Worm (Caenorhabditis elegans): ENCODE results near the gene lips-12.

lips-12 gene

ce11 chrII:1141720-1142574, 27.9 kb upstream of the lips-12 start:
- no peak for TF ChIP-seq tbx-11 (GFP tag; IDR thresholded peaks at IDR 0.05)
- TF ChIP-seq B0310.2 (tag; optimal IDR thresholded peaks at IDR 0.05), result no peak
- no peak for TF ChIP-seq ama-1 (optimal IDR thresholded peaks at IDR 0.05)
- no peak for TF ChIP-seq hmbx-1 (tag; optimal IDR thresholded peaks at IDR 0.05)
- no peak for TF ChIP-seq hnd-1 (tag; optimal IDR thresholded peaks at IDR 0.05)
- no peak for TF ChIP-seq flt-1 (GFP tag; IDR thresholded peaks at IDR 0.05)
- TF ChIP-seq scrt-1 (GFP tag; IDR thresholded peaks at IDR 0.05), result no peak
- TF ChIP-seq sea-1 (GFP tag; conservative IDR thresholded peaks at IDR 0.05), result no peak
- TF ChIP-seq tra-4 (tag; optimal IDR thresholded peaks at IDR 0.05), result no peak
- TF ChIP-seq aly-1 (tag; optimal IDR thresholded peaks at IDR 0.05), result no peak
- TF ChIP-seq tbx-37 (GFP tag; conservative IDR thresholded peaks at IDR 0.05), result no peak
- no peak for TF ChIP-seq ceh-13 (GFP tag; optimal IDR thresholded peaks at IDR 0.05)
- TF ChIP-seq ceh-36 (tag; optimal IDR thresholded peaks at IDR 0.05), result no peak
- TF ChIP-seq ets-7 (tag; optimal IDR thresholded peaks at IDR 0.05), result no peak
- no peak for TF ChIP-seq pes-1 (GFP tag; IDR thresholded peaks at IDR 0.05)
- no peak for TF ChIP-seq F13C5.2 (tag; optimal IDR thresholded peaks at IDR 0.05)
- TF ChIP-seq hmg-4 (GFP tag; optimal IDR thresholded peaks at IDR 0.05), result no peak

- TF ChIP-seq F13C5.2 (tag; optimal IDR thresholded peaks at IDR 0.05) (no peak), B0310.2 (tag; optimal IDR thresholded peaks at IDR 0.05) (no peak), aly-1 (tag; optimal IDR thresholded peaks at IDR 0.05) (no peak), tbx-11 (GFP tag; IDR thresholded peaks at IDR 0.05) (no peak), scrt-1 (GFP tag; IDR thresholded peaks at IDR 0.05) (no peak), hmbx-1 (tag; optimal IDR thresholded peaks at IDR 0.05) (no peak), ets-7 (tag; optimal IDR thresholded peaks at IDR 0.05) (no peak), ama-1 (optimal IDR thresholded peaks at IDR 0.05) (no peak), ceh-36 (tag; optimal IDR thresholded peaks at IDR 0.05) (no peak), ceh-13 (GFP tag; optimal IDR thresholded peaks at IDR 0.05) (no peak), hmg-4 (GFP tag; optimal IDR thresholded peaks at IDR 0.05) (no peak), pes-1 (GFP tag; IDR thresholded peaks at IDR 0.05) (no peak), sea-1 (GFP tag; conservative IDR thresholded peaks at IDR 0.05) (no peak), tra-4 (tag; optimal IDR thresholded peaks at IDR 0.05) (no peak), hnd-1 (tag; optimal IDR thresholded peaks at IDR 0.05) (no peak), flt-1 (GFP tag; IDR thresholded peaks at IDR 0.05) (no peak), tbx-37 (GFP tag; conservative IDR thresholded peaks at IDR 0.05) (no peak)
These were observed 26.7 kb upstream of the lips-12 start, which contains the start of gene W09B6.4 for ce11 chrII:1140689-1141088. Gene W09B6.4 (minus strand): TSS chrII:1140839.

- TF ChIP-seq tbx-11 (GFP tag; IDR thresholded peaks at IDR 0.05), result no peak
These were observed 24.6 kb upstream of the lips-12 start for ce11 chrII:1138618-1139017.

- no peak for TF ChIP-seq pes-1 (GFP tag; IDR thresholded peaks at IDR 0.05)
- TF ChIP-seq tra-4 (tag; optimal IDR thresholded peaks at IDR 0.05), result no peak
- no peak for TF ChIP-seq B0310.2 (tag; optimal IDR thresholded peaks at IDR 0.05)
- TF ChIP-seq ets-7 (tag; optimal IDR thresholded peaks at IDR 0.05), result no peak
- no peak for TF ChIP-seq scrt-1 (GFP tag; IDR thresholded peaks at IDR 0.05)
- no peak for TF ChIP-seq ceh-36 (tag; optimal IDR thresholded peaks at IDR 0.05)
- no peak for TF ChIP-seq hnd-1 (tag; optimal IDR thresholded peaks at IDR 0.05)
- TF ChIP-seq hmbx-1 (tag; optimal IDR thresholded peaks at IDR 0.05), result no peak
- TF ChIP-seq flt-1 (GFP tag; IDR thresholded peaks at IDR 0.05), result no peak
- TF ChIP-seq hmg-4 (GFP tag; optimal IDR thresholded peaks at IDR 0.05), result no peak
- no peak for TF ChIP-seq ama-1 (optimal IDR thresholded peaks at IDR 0.05)
- TF ChIP-seq ceh-13 (GFP tag; optimal IDR thresholded peaks at IDR 0.05), result no peak
- TF ChIP-seq F13C5.2 (tag; optimal IDR thresholded peaks at IDR 0.05), result no peak
- TF ChIP-seq aly-1 (tag; optimal IDR thresholded peaks at IDR 0.05), result no peak
- TF ChIP-seq sea-1 (GFP tag; conservative IDR thresholded peaks at IDR 0.05), result no peak
- TF ChIP-seq tbx-11 (GFP tag; IDR thresholded peaks at IDR 0.05), result no peak
These were observed 22.5 kb upstream of the lips-12 start, which contains the start of gene pod-2 for ce11 chrII:1136485-1136884. Gene pod-2 (plus strand): TSS chrII:1136785.

- peak; percentile 62; the same call in 1 of the 2 replicates for TF ChIP-seq pes-1 (GFP tag; IDR thresholded peaks at IDR 0.05)
- peak; percentile 4 for TF ChIP-seq ets-7 (tag; optimal IDR thresholded peaks at IDR 0.05)
- 0 out of 2 replicates have a peak, but pooled peaks have one; percentile 9 for TF ChIP-seq sea-1 (GFP tag; conservative IDR thresholded peaks at IDR 0.05)
These were observed 20.5 kb upstream of the lips-12 start for ce11 chrII:1134314-1135108.

ce11 chrII:1133295-1133694, 19.3 kb upstream of the lips-12 start:
- no peak for TF ChIP-seq flt-1 (GFP tag; IDR thresholded peaks at IDR 0.05)
- no peak for TF ChIP-seq aly-1 (tag; optimal IDR thresholded peaks at IDR 0.05)
- no peak for TF ChIP-seq tbx-11 (GFP tag; IDR thresholded peaks at IDR 0.05)
- no peak for TF ChIP-seq hmg-4 (GFP tag; optimal IDR thresholded peaks at IDR 0.05)
- no peak for TF ChIP-seq ceh-13 (GFP tag; optimal IDR thresholded peaks at IDR 0.05)
- no peak for TF ChIP-seq pes-1 (GFP tag; IDR thresholded peaks at IDR 0.05)
- no peak for TF ChIP-seq sea-1 (GFP tag; conservative IDR thresholded peaks at IDR 0.05)
- no peak for TF ChIP-seq tbx-37 (GFP tag; conservative IDR thresholded peaks at IDR 0.05)
- TF ChIP-seq ceh-36 (tag; optimal IDR thresholded peaks at IDR 0.05), result no peak
- no peak for TF ChIP-seq ama-1 (optimal IDR thresholded peaks at IDR 0.05)
- no peak for TF ChIP-seq tra-4 (tag; optimal IDR thresholded peaks at IDR 0.05)
- TF ChIP-seq B0310.2 (tag; optimal IDR thresholded peaks at IDR 0.05), result no peak

ce11 chrII:1132750-1133149, 18.7 kb upstream of the lips-12 start:
- TF ChIP-seq ceh-36 (tag; optimal IDR thresholded peaks at IDR 0.05) (no peak), hnd-1 (tag; optimal IDR thresholded peaks at IDR 0.05) (no peak), ets-7 (tag; optimal IDR thresholded peaks at IDR 0.05) (no peak), F13C5.2 (tag; optimal IDR thresholded peaks at IDR 0.05) (no peak), hmbx-1 (tag; optimal IDR thresholded peaks at IDR 0.05) (no peak), pes-1 (GFP tag; IDR thresholded peaks at IDR 0.05) (no peak), hmg-4 (GFP tag; optimal IDR thresholded peaks at IDR 0.05) (no peak), tbx-11 (GFP tag; IDR thresholded peaks at IDR 0.05) (no peak), tbx-37 (GFP tag; conservative IDR thresholded peaks at IDR 0.05) (no peak), aly-1 (tag; optimal IDR thresholded peaks at IDR 0.05) (no peak), B0310.2 (tag; optimal IDR thresholded peaks at IDR 0.05) (no peak), ama-1 (optimal IDR thresholded peaks at IDR 0.05) (no peak), scrt-1 (GFP tag; IDR thresholded peaks at IDR 0.05) (no peak), ceh-13 (GFP tag; optimal IDR thresholded peaks at IDR 0.05) (no peak), flt-1 (GFP tag; IDR thresholded peaks at IDR 0.05) (no peak), sea-1 (GFP tag; conservative IDR thresholded peaks at IDR 0.05) (no peak), tra-4 (tag; optimal IDR thresholded peaks at IDR 0.05) (no peak)

All from whole organism, early embryonic.